Fruit fly (Drosophila melanogaster) whole organism, embryonic: Measurements from ENCODE around the gene CG10993.

Experiments used
- Abd-B ChIP-seq: fragments of 200-800 bp; sonication (Bioruptor generic); optimal IDR thresholded peaks from 2 replicates; lab custom pipeline; 2018; ENCODE audit warnings: missing biosample characterization, mild to moderate bottlenecking, missing genetic modification characterization, moderate library complexity
- Adf1 ChIP-seq: fragments of 200-800 bp; sonication (Bioruptor generic); IDR thresholded peaks from 2 replicates; pipeline ENCODE4 v1.3.6; 2022; ENCODE audit warnings: missing biosample characterization, missing genetic modification characterization
- CG11695 ChIP-seq: fragments of 200-800 bp; sonication (Bioruptor generic); IDR thresholded peaks from 3 replicates; pipeline ENCODE4 v1.3.6; 2022; ENCODE audit warnings: missing biosample characterization, missing genetic modification characterization
- CG12391 ChIP-seq: fragments of 200-800 bp; sonication (Bioruptor generic); optimal IDR thresholded peaks from 3 replicates; lab custom pipeline; 2018; ENCODE audit warnings: missing biosample characterization, mild to moderate bottlenecking, missing genetic modification characterization, moderate library complexity
- CG13287 ChIP-seq: fragments of 200-800 bp; sonication (Bioruptor generic); IDR thresholded peaks from 2 replicates; pipeline ENCODE4 v1.3.6; 2022; ENCODE audit warnings: missing biosample characterization, missing genetic modification characterization; ENCODE audit not compliant: partially characterized antibody
- CG13424 ChIP-seq: fragments of 200-800 bp; sonication (Bioruptor generic); optimal IDR thresholded peaks from 2 replicates; lab custom pipeline; 2019; ENCODE audit warnings: missing biosample characterization, mild to moderate bottlenecking, missing genetic modification characterization, moderate library complexity
- CG1647 ChIP-seq: fragments of 200-800 bp; sonication (Bioruptor generic); optimal IDR thresholded peaks from 3 replicates; lab custom pipeline; 2016; ENCODE audit warnings: missing biosample characterization, missing genetic modification characterization
- CG1832 ChIP-seq: fragments of 200-800 bp; sonication (Bioruptor generic); optimal IDR thresholded peaks from 2 replicates; lab custom pipeline; 2017; ENCODE audit warnings: missing biosample characterization, mild to moderate bottlenecking, missing genetic modification characterization, inconsistent platforms
- CG3847 ChIP-seq: fragments of 200-800 bp; sonication (Bioruptor generic); IDR thresholded peaks from 2 replicates; pipeline ENCODE4 v1.3.6; 2022; ENCODE audit warnings: missing biosample characterization, missing genetic modification characterization
- CG5953 ChIP-seq: fragments of 200-800 bp; sonication (Bioruptor generic); IDR thresholded peaks from 2 replicates; pipeline ENCODE4 v1.3.6; 2022; ENCODE audit warnings: missing biosample characterization, missing genetic modification characterization
- CG7987 ChIP-seq: fragments of 200-800 bp; sonication (Bioruptor generic); optimal IDR thresholded peaks from 2 replicates; lab custom pipeline; 2018; ENCODE audit warnings: missing biosample characterization, mild to moderate bottlenecking, missing genetic modification characterization, moderate library complexity
- Dref ChIP-seq: fragments of 200-800 bp; sonication (Bioruptor generic); IDR thresholded peaks from 2 replicates; pipeline ENCODE4 v1.3.6; 2022; ENCODE audit warnings: missing biosample characterization, missing genetic modification characterization
- Fer1 ChIP-seq: fragments of 200-800 bp; sonication (Bioruptor generic); optimal IDR thresholded peaks from 2 replicates; lab custom pipeline; 2017; ENCODE audit warnings: missing biosample characterization, mild to moderate bottlenecking, missing genetic modification characterization
- HLH4C ChIP-seq: fragments of 200-800 bp; sonication (Bioruptor generic); IDR thresholded peaks from 3 replicates; pipeline ENCODE4 v1.3.6; 2022; ENCODE audit warnings: missing biosample characterization, missing genetic modification characterization; ENCODE audit not compliant: partially characterized antibody
- HLH54F ChIP-seq: fragments of 200-800 bp; sonication (Bioruptor generic); optimal IDR thresholded peaks from 3 replicates; lab custom pipeline; 2016; ENCODE audit warnings: missing biosample characterization, missing genetic modification characterization
- Lhr ChIP-seq: fragments of 200-800 bp; sonication (Bioruptor generic); optimal IDR thresholded peaks from 3 replicates; lab custom pipeline; 2017; ENCODE audit warnings: mild to moderate bottlenecking, missing biosample characterization, missing genetic modification reagents, missing genetic modification characterization
- Lpt ChIP-seq: fragments of >200 bp; optimal IDR thresholded peaks from 2 replicates; lab custom pipeline; 2018; ENCODE audit warnings: missing biosample characterization, missing genetic modification characterization
- MESR4 ChIP-seq: fragments of 200-800 bp; sonication (Bioruptor generic); optimal IDR thresholded peaks from 2 replicates; lab custom pipeline; 2018; ENCODE audit warnings: missing biosample characterization, mild to moderate bottlenecking, missing genetic modification characterization, moderate library complexity
- Mrtf ChIP-seq: fragments of 200-800 bp; sonication (Bioruptor generic); IDR thresholded peaks from 3 replicates; pipeline ENCODE4 v1.3.6; 2022; ENCODE audit warnings: missing biosample characterization, missing genetic modification characterization
- NFAT ChIP-seq: fragments of 200-800 bp; sonication (Bioruptor generic); IDR thresholded peaks from 2 replicates; pipeline ENCODE4 v1.3.6; 2022; ENCODE audit warnings: missing biosample characterization, missing genetic modification characterization
- Pdp1 ChIP-seq, 2 experiments: fragments of 200-800 bp; sonication (Bioruptor generic); optimal IDR thresholded peaks; 3 replicates each; lab custom pipeline; 2016; ENCODE audit warnings: missing biosample characterization in 2 of 2, missing genetic modification characterization in 2 of 2, mild to moderate bottlenecking in 1 of 2, moderate library complexity in 1 of 2
- Ravus ChIP-seq: fragments of 200-800 bp; sonication (Bioruptor generic); IDR thresholded peaks from 2 replicates; pipeline ENCODE4 v1.3.6; 2022; ENCODE audit warnings: missing biosample characterization, missing genetic modification characterization
- Rfx ChIP-seq: fragments of 200-800 bp; sonication (Bioruptor generic); IDR thresholded peaks from 2 replicates; pipeline ENCODE4 v1.3.6; 2022; ENCODE audit warnings: missing biosample characterization, missing genetic modification characterization
- Scr ChIP-seq: fragments of 200-800 bp; sonication (Bioruptor generic); IDR thresholded peaks from 2 replicates; pipeline ENCODE4 v1.3.6; 2022; ENCODE audit warnings: missing biosample characterization, missing genetic modification characterization; ENCODE audit not compliant: partially characterized antibody
- Side ChIP-seq: fragments of 200-800 bp; sonication (Bioruptor generic); optimal IDR thresholded peaks from 2 replicates; lab custom pipeline; 2016; ENCODE audit warnings: missing biosample characterization, missing genetic modification characterization
- Xrp1 ChIP-seq: fragments of 200-800 bp; sonication (Bioruptor generic); IDR thresholded peaks from 2 replicates; pipeline ENCODE4 v1.3.6; 2022; ENCODE audit warnings: missing biosample characterization, missing genetic modification characterization
- amos ChIP-seq: fragments of 200-800 bp; sonication (Bioruptor generic); IDR thresholded peaks from 2 replicates; pipeline ENCODE4 v1.3.6; 2022; ENCODE audit warnings: missing biosample characterization, missing genetic modification characterization; ENCODE audit not compliant: partially characterized antibody
- ase ChIP-seq: fragments of 200-800 bp; sonication (Bioruptor generic); IDR thresholded peaks from 3 replicates; pipeline ENCODE4 v1.3.6; 2022; ENCODE audit warnings: missing biosample characterization, missing genetic modification characterization
- ash1 ChIP-seq: fragments of 200-800 bp; sonication (Bioruptor generic); optimal IDR thresholded peaks from 2 replicates; lab custom pipeline; 2018; ENCODE audit warnings: missing biosample characterization, mild to moderate bottlenecking, missing genetic modification characterization
- ato ChIP-seq: fragments of 200-800 bp; sonication (Bioruptor generic); IDR thresholded peaks from 2 replicates; pipeline ENCODE4 v1.3.6; 2022; ENCODE audit warnings: missing biosample characterization, missing genetic modification characterization; ENCODE audit not compliant: partially characterized antibody
- chinmo ChIP-seq: fragments of 200-800 bp; sonication (Bioruptor generic); IDR thresholded peaks from 4 replicates; pipeline ENCODE4 v1.3.6; 2022; ENCODE audit warnings: missing biosample characterization, missing genetic modification characterization; ENCODE audit not compliant: partially characterized antibody
- crol ChIP-seq: fragments of 200-800 bp; sonication (Bioruptor generic); IDR thresholded peaks from 2 replicates; pipeline ENCODE4 v1.3.6; 2022; ENCODE audit warnings: missing biosample characterization, missing genetic modification characterization
- dysf ChIP-seq: fragments of 200-800 bp; sonication (Bioruptor generic); IDR thresholded peaks from 3 replicates; pipeline ENCODE4 v1.3.6; 2022; ENCODE audit warnings: missing biosample characterization, missing genetic modification characterization
- ems ChIP-seq: fragments of 200-800 bp; sonication (Bioruptor generic); optimal IDR thresholded peaks from 3 replicates; lab custom pipeline; 2016; ENCODE audit warnings: missing biosample characterization, missing genetic modification characterization
- grau ChIP-seq: fragments of 200-800 bp; optimal IDR thresholded peaks from 3 replicates; lab custom pipeline; 2019; ENCODE audit warnings: missing biosample characterization, mild to moderate bottlenecking, missing genetic modification characterization, moderate library complexity
- jigr1 ChIP-seq: fragments of 200-800 bp; sonication (Bioruptor generic); IDR thresholded peaks from 3 replicates; pipeline ENCODE4 v1.3.6; 2022; ENCODE audit warnings: missing biosample characterization, missing genetic modification characterization
- lab ChIP-seq: fragments of 200-800 bp; sonication (Bioruptor generic); optimal IDR thresholded peaks from 3 replicates; lab custom pipeline; 2017; ENCODE audit warnings: missing biosample characterization, missing genetic modification characterization, mild to moderate bottlenecking, moderate library complexity, missing genetic modification reagents
- lilli ChIP-seq: fragments of 200-800 bp; sonication (Bioruptor generic); optimal IDR thresholded peaks from 3 replicates; lab custom pipeline; 2016; ENCODE audit warnings: missing biosample characterization, missing genetic modification characterization
- mam ChIP-seq: fragments of 200-800 bp; sonication (Bioruptor generic); optimal IDR thresholded peaks from 3 replicates; lab custom pipeline; 2016; ENCODE audit warnings: missing biosample characterization, missing genetic modification characterization
- mirr ChIP-seq: fragments of 200-800 bp; sonication (Bioruptor generic); optimal IDR thresholded peaks from 3 replicates; lab custom pipeline; 2018; ENCODE audit warnings: missing biosample characterization, mild to moderate bottlenecking, missing genetic modification characterization
- onecut ChIP-seq: fragments of 200-800 bp; sonication (Bioruptor generic); IDR thresholded peaks from 2 replicates; pipeline ENCODE4 v1.3.6; 2022; ENCODE audit warnings: missing biosample characterization, missing genetic modification characterization
- pita ChIP-seq: fragments of 200-800 bp; sonication (Bioruptor generic); optimal IDR thresholded peaks from 2 replicates; lab custom pipeline; 2017; ENCODE audit warnings: missing biosample characterization, mild to moderate bottlenecking, missing genetic modification characterization
- row ChIP-seq: fragments of 200-800 bp; sonication (Bioruptor generic); IDR thresholded peaks from 3 replicates; pipeline ENCODE4 v1.3.6; 2022; ENCODE audit warnings: missing biosample characterization, missing genetic modification characterization
- salm ChIP-seq: fragments of 200-800 bp; sonication (Bioruptor generic); optimal IDR thresholded peaks from 2 replicates; lab custom pipeline; 2018; ENCODE audit warnings: missing biosample characterization, mild to moderate bottlenecking, missing genetic modification characterization
- slbo ChIP-seq: fragments of 200-800 bp; sonication (Bioruptor generic); IDR thresholded peaks from 2 replicates; pipeline ENCODE4 v1.3.6; 2022; ENCODE audit warnings: missing biosample characterization, missing genetic modification characterization
- so ChIP-seq: fragments of 200-800 bp; sonication (Bioruptor generic); IDR thresholded peaks from 3 replicates; pipeline ENCODE4 v1.3.6; 2022; ENCODE audit warnings: missing biosample characterization, missing genetic modification characterization
- stwl ChIP-seq: fragments of 200-800 bp; sonication (Bioruptor generic); optimal IDR thresholded peaks from 3 replicates; lab custom pipeline; 2018; ENCODE audit warnings: missing biosample characterization, mild to moderate bottlenecking, missing genetic modification characterization, moderate library complexity
- vfl ChIP-seq: fragments of 200-800 bp; sonication (Bioruptor generic); optimal IDR thresholded peaks from 2 replicates; lab custom pipeline; 2016; ENCODE audit warnings: missing biosample characterization, missing genetic modification characterization

The CG10993 gene

dm6 chrX:13821775-13822493, 31.0 kb upstream of the CG10993 start, which contains the start of gene Clic (continued):
- TF ChIP-seq CG5953 (GFP tag; lab: Robert Waterston, UW) = no peak
- TF ChIP-seq CG7987 (GFP tag; lab: Kevin White, UChicago) = peak; percentile 71
- peak; percentile 30 for TF ChIP-seq grau (tag; lab: Kevin White, UChicago)
- TF ChIP-seq CG12391 (tag; lab: Kevin White, UChicago) = peak; percentile 8
- TF ChIP-seq Ravus (GFP tag; lab: Robert Waterston, UW) = no peak
- peak; percentile 36; the same call in 1 of the 2 replicates for TF ChIP-seq Rfx (GFP tag; lab: Robert Waterston, UW)
- peak; percentile 50; the same call in 1 of the 2 replicates for TF ChIP-seq amos (GFP tag; lab: Robert Waterston, UW)
- no peak for TF ChIP-seq CG1832 (GFP tag; lab: Kevin White, UChicago)
- TF ChIP-seq CG13424 (tag; lab: Kevin White, UChicago) = no peak
- TF ChIP-seq crol (GFP tag; lab: Robert Waterston, UW) = peak; percentile 8; the same call in 1 of the 2 replicates
- peak; percentile 28 for TF ChIP-seq Lhr (GFP tag; lab: Kevin White, UChicago)
- TF ChIP-seq Side (GFP tag; lab: Kevin White, UChicago) = peak; percentile 13
- peak; percentile 15; the same call in 1 of the 2 replicates for TF ChIP-seq Scr (GFP tag; lab: Robert Waterston, UW)
- TF ChIP-seq ems (GFP tag; lab: Kevin White, UChicago) = peak; percentile 20
- 0 out of 3 replicates have a peak, but pooled peaks have one; percentile 2 for TF ChIP-seq dysf (GFP tag; lab: Robert Waterston, UW)
- no peak for TF ChIP-seq Abd-B (GFP tag; lab: Kevin White, UChicago)
- TF ChIP-seq CG13287 (GFP tag; lab: Robert Waterston, UW) = peak; percentile 18; the same call in 1 of the 2 replicates
- peak; percentile 39 for TF ChIP-seq mirr (GFP tag; lab: Kevin White, UChicago)
- peak; percentile 25 to 36 for TF ChIP-seq Pdp1 (GFP tag; optimal IDR thresholded peaks at IDR 0.05; lab: Kevin White, UChicago)
- TF ChIP-seq Dref (GFP tag; lab: Robert Waterston, UW) = peak; percentile 36
- no peak for TF ChIP-seq pita
- peak; percentile 22; the same call in 2 of the 3 replicates for TF ChIP-seq row
- peak; percentile 55; the same call in 1 of the 2 replicates for TF ChIP-seq NFAT (GFP tag; lab: Robert Waterston, UW)
- TF ChIP-seq CG11695 (GFP tag; lab: Robert Waterston, UW) = 0 out of 3 replicates have a peak, but pooled peaks have one; percentile 13
- TF ChIP-seq lab (GFP tag; lab: Kevin White, UChicago) = no peak
- TF ChIP-seq jigr1 = no peak
- TF ChIP-seq stwl (tag; lab: Kevin White, UChicago) = peak; percentile 40
- no peak for TF ChIP-seq Mrtf (GFP tag; lab: Robert Waterston, UW)
- TF ChIP-seq ash1 = peak; percentile 57
- 0 out of 3 replicates have a peak, but pooled peaks have one; percentile 8 for TF ChIP-seq so (GFP tag; lab: Robert Waterston, UW)
- TF ChIP-seq Xrp1 = no peak
- TF ChIP-seq slbo (GFP tag; lab: Robert Waterston, UW) = peak; percentile 42; the same call in 1 of the 2 replicates
- peak; percentile 23; the same call in 1 of the 2 replicates for TF ChIP-seq Adf1 (GFP tag; lab: Robert Waterston, UW)
- no peak; the same call in 2 of the 3 replicates for TF ChIP-seq HLH4C
- TF ChIP-seq vfl (GFP tag; lab: Kevin White, UChicago) = peak; percentile 13
- TF ChIP-seq ase (GFP tag; lab: Robert Waterston, UW) = no peak
- peak; percentile 7 for TF ChIP-seq lilli (GFP tag; lab: Kevin White, UChicago)
- 0 out of 4 replicates have a peak, but pooled peaks have one; percentile 2 for TF ChIP-seq chinmo (GFP tag; lab: Robert Waterston, UW)
- TF ChIP-seq MESR4 = peak; percentile 57
- TF ChIP-seq ato (GFP tag; lab: Robert Waterston, UW) = peak; percentile 35; the same call in 1 of the 2 replicates
- peak; percentile 8 for TF ChIP-seq Fer1 (GFP tag; lab: Kevin White, UChicago)
- peak; percentile 7 for TF ChIP-seq mam
- peak; percentile 12; the same call in 1 of the 2 replicates for TF ChIP-seq onecut (GFP tag; lab: Robert Waterston, UW)
- peak; percentile 0 for TF ChIP-seq HLH54F
- no peak for TF ChIP-seq salm (tag; lab: Kevin White, UChicago)
- no peak for TF ChIP-seq CG1647 (GFP tag; lab: Kevin White, UChicago)
- TF ChIP-seq Lpt (GFP tag; lab: Kevin White, UChicago) = no peak
- 0 out of 2 replicates have a peak, but pooled peaks have one; percentile 7 for TF ChIP-seq CG3847 (GFP tag; lab: Robert Waterston, UW)
